Worm (Caenorhabditis elegans): Measurements from ENCODE around the gene cbp-1.

cbp-1 gene

DNA sequence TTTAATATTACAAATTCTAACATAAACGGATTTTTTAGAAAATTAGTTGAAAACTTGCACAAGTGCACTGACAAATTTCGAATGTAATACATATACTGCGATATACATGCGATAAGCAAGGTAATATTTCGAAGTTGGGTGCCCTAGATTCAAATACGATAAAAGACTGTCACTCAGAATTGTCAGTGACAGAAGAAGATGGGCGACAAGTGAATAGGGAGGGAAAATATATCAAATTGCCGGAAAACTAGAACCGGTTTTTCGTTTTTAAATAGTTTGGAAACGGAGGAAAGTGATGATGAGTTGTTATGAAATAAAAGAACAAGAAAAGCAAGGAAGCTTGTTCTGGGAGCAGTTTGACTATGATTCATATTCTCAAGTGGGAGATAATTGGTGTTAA lies 32.3 kb upstream of the cbp-1 start:
- TF ChIP-seq bed-3 (GFP tag; optimal IDR thresholded peaks at IDR 0.05) (no peak), unc-62 (GFP tag; optimal IDR thresholded peaks at IDR 0.05) (peak; percentile 15), ceh-39 (tag; optimal IDR thresholded peaks at IDR 0.05) (no peak), lin-13 (tag; optimal IDR thresholded peaks at IDR 0.05) (no peak), ham-2 (GFP tag; optimal IDR thresholded peaks at IDR 0.05) (no peak), mep-1 (tag; optimal IDR thresholded peaks at IDR 0.05) (no peak), lsy-2 (tag; optimal IDR thresholded peaks at IDR 0.05) (no peak)

DNA sequence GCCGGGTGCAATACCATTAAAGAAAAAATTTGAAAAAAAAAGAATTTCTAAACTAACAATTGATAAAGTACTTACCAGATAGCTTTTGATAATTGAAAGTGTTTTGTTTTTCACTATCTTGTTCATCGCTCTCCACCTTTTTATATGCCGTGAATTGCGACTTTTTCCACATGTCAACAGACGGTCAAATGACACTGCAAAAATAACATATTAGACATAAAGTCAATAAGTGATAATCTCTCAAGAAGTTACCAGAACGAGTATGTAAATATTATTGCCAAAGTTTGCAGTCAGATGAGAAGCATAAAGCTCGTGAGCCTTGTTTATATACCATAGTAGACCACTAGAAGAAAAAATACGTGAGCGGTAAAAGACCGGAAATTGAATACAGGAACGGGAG lies 30.5 kb upstream of the cbp-1 start, which contains the start of gene dao-6:
TSS of gene dao-6 (minus strand) at position 345 of the 400 bp plus-strand sequence.
- no peak for TF ChIP-seq sptf-1 (tag; optimal IDR thresholded peaks at IDR 0.05)
- no peak for TF ChIP-seq nhr-237 (tag; optimal IDR thresholded peaks at IDR 0.05)
- no peak for TF ChIP-seq snpc-4 (tag; optimal IDR thresholded peaks at IDR 0.05)
- no peak for TF ChIP-seq nhr-28 (tag; optimal IDR thresholded peaks at IDR 0.05)
- no peak for TF ChIP-seq elt-3 (tag; optimal IDR thresholded peaks at IDR 0.05)
- no peak for TF ChIP-seq drap-1 (GFP tag; optimal IDR thresholded peaks at IDR 0.05)
- no peak for TF ChIP-seq lin-32 (GFP tag; optimal IDR thresholded peaks at IDR 0.05)
- TF ChIP-seq unc-62 (GFP tag; optimal IDR thresholded peaks at IDR 0.05): no peak
- no peak for TF ChIP-seq unc-39 (tag; optimal IDR thresholded peaks at IDR 0.05)
- TF ChIP-seq mab-5 (tag; optimal IDR thresholded peaks at IDR 0.05): no peak
- no peak for TF ChIP-seq ceh-83 (GFP tag; optimal IDR thresholded peaks at IDR 0.05)
- no peak for TF ChIP-seq cnd-1 (tag; optimal IDR thresholded peaks at IDR 0.05)
- TF ChIP-seq zip-8 (tag; optimal IDR thresholded peaks at IDR 0.05): no peak
- no peak for TF ChIP-seq ham-2 (GFP tag; optimal IDR thresholded peaks at IDR 0.05)
- TF ChIP-seq blmp-1 (tag; optimal IDR thresholded peaks at IDR 0.05): no peak

DNA sequence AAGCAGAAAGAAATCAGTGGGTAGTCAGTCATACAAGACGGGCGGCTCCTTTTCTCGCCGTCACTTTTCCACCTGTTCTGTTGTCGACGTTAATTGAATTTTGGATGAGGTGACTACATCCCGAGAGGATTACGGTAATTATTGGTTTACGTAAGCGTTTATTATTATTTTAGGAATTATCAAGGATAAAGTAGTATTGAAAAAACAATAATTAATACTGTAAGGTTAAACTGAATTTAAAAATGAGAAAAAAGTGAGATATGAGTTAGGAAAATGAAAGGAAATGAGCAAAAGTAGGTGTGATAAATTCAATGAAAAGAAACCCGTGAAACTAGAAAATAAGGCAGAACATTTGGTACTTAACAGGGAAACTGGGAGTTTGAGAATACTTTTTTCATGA lies 27.4 kb upstream of the cbp-1 start, which contains the start of gene hlh-4:
TSS of gene hlh-4 (minus strand) at position 101 of the 400 bp plus-strand sequence.
- TF ChIP-seq blmp-1 (tag; optimal IDR thresholded peaks at IDR 0.05) (no peak), nhr-12 (tag; optimal IDR thresholded peaks at IDR 0.05) (no peak), flh-1 (GFP tag; optimal IDR thresholded peaks at IDR 0.05) (no peak), mep-1 (tag; optimal IDR thresholded peaks at IDR 0.05) (no peak), sem-2 (GFP tag; optimal IDR thresholded peaks at IDR 0.05) (no peak), pha-4 (tag; optimal IDR thresholded peaks at IDR 0.05) (no peak), hlh-1 (tag; optimal IDR thresholded peaks at IDR 0.05) (no peak), M03D4.4 (tag; optimal IDR thresholded peaks at IDR 0.05) (no peak), mab-5 (tag; optimal IDR thresholded peaks at IDR 0.05) (no peak), unc-62 (GFP tag; optimal IDR thresholded peaks at IDR 0.05) (no peak), zip-8 (tag; optimal IDR thresholded peaks at IDR 0.05) (no peak), cnd-1 (tag; optimal IDR thresholded peaks at IDR 0.05) (no peak), ceh-83 (GFP tag; optimal IDR thresholded peaks at IDR 0.05) (no peak), unc-120 (tag; optimal IDR thresholded peaks at IDR 0.05; ENCODE audit: poor library complexity, severe bottlenecking) (no peak), nhr-76 (tag; optimal IDR thresholded peaks at IDR 0.05) (no peak), bed-3 (GFP tag; optimal IDR thresholded peaks at IDR 0.05) (no peak), elt-3 (tag; optimal IDR thresholded peaks at IDR 0.05) (no peak)

DNA sequence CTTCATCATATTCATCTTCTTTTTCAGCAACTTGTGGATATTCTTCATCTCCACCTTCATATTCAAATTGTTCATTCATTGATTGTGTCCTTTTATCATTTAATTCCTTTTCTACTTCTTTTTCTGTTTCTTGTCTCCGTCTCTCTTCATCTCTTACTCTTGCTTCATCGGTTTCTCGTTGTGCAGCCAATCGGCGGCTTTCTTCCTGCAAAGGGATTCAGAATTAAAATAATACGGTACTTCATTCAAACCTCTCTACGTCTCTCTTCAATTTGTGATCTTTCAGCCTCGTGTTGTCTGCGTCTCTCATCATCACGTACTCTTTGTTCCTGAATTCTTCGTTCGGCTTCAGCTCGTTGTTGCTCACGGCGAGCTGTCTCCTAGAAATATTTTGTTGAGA lies 25.6 kb upstream of the cbp-1 start:
- TF ChIP-seq ceh-39 (tag; optimal IDR thresholded peaks at IDR 0.05) (no peak), lsy-2 (tag; optimal IDR thresholded peaks at IDR 0.05) (peak; percentile 41), ham-2 (GFP tag; optimal IDR thresholded peaks at IDR 0.05) (no peak), ztf-11 (tag; optimal IDR thresholded peaks at IDR 0.05) (no peak)

DNA sequence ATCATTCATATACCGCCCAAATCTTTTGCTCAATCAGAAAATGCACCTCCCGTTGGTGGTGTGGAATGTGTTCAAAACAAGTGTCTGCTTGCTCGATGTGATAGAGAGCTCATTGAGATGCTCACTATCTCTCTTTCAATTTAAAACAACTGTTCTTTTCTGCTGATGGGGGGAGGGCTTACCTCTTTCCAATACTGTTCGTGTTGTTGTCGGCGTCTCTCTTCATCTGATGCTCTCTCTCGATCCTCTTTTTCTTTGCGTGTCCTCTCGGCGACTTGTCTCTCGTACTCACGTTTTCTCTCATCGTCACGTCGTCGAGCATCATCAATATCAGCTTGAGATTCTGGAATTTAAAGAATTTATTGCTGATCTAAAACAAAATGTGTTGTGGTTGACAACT lies 24.3 kb upstream of the cbp-1 start:
- TF ChIP-seq unc-120 (tag; optimal IDR thresholded peaks at IDR 0.05; ENCODE audit: poor library complexity, severe bottlenecking): peak; percentile 27
- peak; percentile 95 for TF ChIP-seq hlh-1 (tag; optimal IDR thresholded peaks at IDR 0.05)
- TF ChIP-seq bed-3 (GFP tag; optimal IDR thresholded peaks at IDR 0.05): no peak
- peak; percentile 69 for TF ChIP-seq unc-62 (GFP tag; optimal IDR thresholded peaks at IDR 0.05)

DNA sequence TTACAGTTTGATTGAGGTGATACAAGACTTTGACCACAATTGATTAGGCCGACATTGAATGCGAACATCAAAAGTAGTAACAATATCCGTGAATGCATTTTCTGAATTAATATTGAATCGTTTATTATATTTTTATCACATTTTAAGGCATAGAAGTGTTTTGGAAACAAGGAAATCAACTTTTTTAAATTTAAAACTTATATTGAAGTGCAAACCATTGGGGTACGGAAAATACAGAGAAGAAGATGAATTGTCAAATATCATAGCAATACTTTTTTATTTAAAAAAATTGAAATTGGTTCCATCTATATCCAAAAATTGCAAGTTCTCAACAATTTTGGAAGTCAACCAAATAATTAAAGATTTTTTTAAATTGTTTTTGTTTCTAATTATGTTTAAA lies 23.1 kb upstream of the cbp-1 start, which contains the start of gene T05G5.1:
TSS of gene T05G5.1 (minus strand) at position 101 of the 400 bp plus-strand sequence.
- no peak for TF ChIP-seq pha-4 (tag; optimal IDR thresholded peaks at IDR 0.05)
- no peak for TF ChIP-seq unc-39 (tag; optimal IDR thresholded peaks at IDR 0.05)
- TF ChIP-seq ceh-43 (GFP tag; optimal IDR thresholded peaks at IDR 0.05): no peak
- no peak for TF ChIP-seq ces-1 (GFP tag; optimal IDR thresholded peaks at IDR 0.05)
- no peak for TF ChIP-seq elt-1 (tag; optimal IDR thresholded peaks at IDR 0.05; ENCODE audit: borderline replicate concordance, insufficient read depth)
- no peak for TF ChIP-seq ham-2 (GFP tag; optimal IDR thresholded peaks at IDR 0.05)
- TF ChIP-seq sem-2 (GFP tag; optimal IDR thresholded peaks at IDR 0.05): no peak
- no peak for TF ChIP-seq hlh-1 (tag; optimal IDR thresholded peaks at IDR 0.05)
- TF ChIP-seq cnd-1 (tag; optimal IDR thresholded peaks at IDR 0.05): no peak
- no peak for TF ChIP-seq nhr-28 (tag; optimal IDR thresholded peaks at IDR 0.05)

Measured in whole organism, mixed stage, embryonic.